Worm (Caenorhabditis elegans): Measurements from ENCODE around the gene oac-29.

oac-29 gene

DNA sequence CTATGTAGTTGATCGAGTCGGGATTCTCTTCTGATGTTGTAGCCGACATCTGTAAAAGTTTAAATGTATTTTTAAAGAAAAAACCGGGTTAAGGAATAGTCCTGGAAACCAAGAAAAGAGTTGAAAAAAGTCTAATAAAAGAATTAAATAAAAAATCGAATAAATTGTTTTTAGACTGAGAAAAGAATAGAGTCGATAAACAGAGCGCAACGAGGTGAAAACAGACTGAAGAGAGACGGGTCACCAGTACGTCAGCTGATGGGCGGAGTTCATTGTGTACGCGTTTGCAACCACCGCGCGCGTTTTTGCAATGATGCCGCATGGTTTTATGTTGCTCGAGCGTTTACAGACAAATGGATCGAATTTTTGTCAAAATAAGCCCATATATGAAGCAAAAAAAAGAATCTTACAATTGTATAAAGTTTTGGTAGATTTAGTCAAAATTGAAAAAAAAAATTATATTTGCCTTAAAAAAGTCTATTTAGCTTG is 4.2 kb downstream of the oac-29 start, which contains the start of gene atg-18:
Gene atg-18 (minus strand): TSS at position 51 of the 489 bp plus-strand sequence.
- TF ChIP-seq zip-11 (GFP tag; IDR thresholded peaks at IDR 0.05) (no peak), php-3 (GFP tag; IDR thresholded peaks at IDR 0.05) (0 out of 2 replicates have a peak, but pooled peaks have one; percentile 28), spr-1 (tag; optimal IDR thresholded peaks at IDR 0.05) (peak; percentile 11), F44E2.7 (GFP tag; IDR thresholded peaks at IDR 0.05) (no peak), set-16 (GFP tag; IDR thresholded peaks at IDR 0.05) (no peak), lsy-2 (tag; optimal IDR thresholded peaks at IDR 0.05) (no peak), nhr-77 (tag; optimal IDR thresholded peaks at IDR 0.05) (peak; percentile 43), attf-4 (tag; optimal IDR thresholded peaks at IDR 0.05) (no peak), nhr-6 (tag; optimal IDR thresholded peaks at IDR 0.05) (peak; percentile 67), nhr-11 (tag; optimal IDR thresholded peaks at IDR 0.05) (peak; percentile 67), T26A8.4 (GFP tag; IDR thresholded peaks at IDR 0.05) (no peak; the same call in 1 of the 2 replicates), madf-5 (GFP tag; IDR thresholded peaks at IDR 0.05) (no peak), R02D3.7 (tag; optimal IDR thresholded peaks at IDR 0.05) (no peak), pha-4 (GFP tag; IDR thresholded peaks at IDR 0.05) (no peak), pha-4 (tag; optimal IDR thresholded peaks at IDR 0.05) (peak; percentile 30), nhr-28 (tag; optimal IDR thresholded peaks at IDR 0.05) (peak; percentile 65), cey-2 (tag; optimal IDR thresholded peaks at IDR 0.05; ENCODE audit: borderline replicate concordance, insufficient read depth) (no peak), lim-7 (GFP tag; IDR thresholded peaks at IDR 0.05) (no peak), nhr-102 (tag; optimal IDR thresholded peaks at IDR 0.05) (peak; percentile 51), dmd-9 (GFP tag; IDR thresholded peaks at IDR 0.05) (no peak), mxl-2 (GFP tag; conservative IDR thresholded peaks at IDR 0.05) (no peak), nhr-10 (tag; optimal IDR thresholded peaks at IDR 0.05) (no peak), fos-1 (tag; optimal IDR thresholded peaks at IDR 0.05) (no peak), T20F7.1 (GFP tag; optimal IDR thresholded peaks at IDR 0.05) (peak; percentile 18), lin-39 (tag; optimal IDR thresholded peaks at IDR 0.05) (no peak), F37D6.2 (tag; optimal IDR thresholded peaks at IDR 0.05) (no peak), sdz-12 (GFP tag; optimal IDR thresholded peaks at IDR 0.05) (no peak), hmg-1.1 (GFP tag; IDR thresholded peaks at IDR 0.05) (peak; percentile 71), rbr-2 (tag; optimal IDR thresholded peaks at IDR 0.05) (peak; percentile 67), nhr-237 (tag; optimal IDR thresholded peaks at IDR 0.05) (no peak), zfp-3 (GFP tag; conservative IDR thresholded peaks at IDR 0.05) (no peak), mdl-1 (tag; optimal IDR thresholded peaks at IDR 0.05) (peak; percentile 17 to 57), Y5F2A.4 (GFP tag; optimal IDR thresholded peaks at IDR 0.05) (no peak), zag-1 (tag; optimal IDR thresholded peaks at IDR 0.05) (no peak), tra-1 (GFP tag; IDR thresholded peaks at IDR 0.05) (no peak), egl-27 (tag; optimal IDR thresholded peaks at IDR 0.05) (no peak), dpl-1 (GFP tag; optimal IDR thresholded peaks at IDR 0.05) (peak; percentile 30), dve-1 (tag; optimal IDR thresholded peaks at IDR 0.05; ENCODE audit: insufficient read depth) (peak; percentile 81), lin-15B (tag; optimal IDR thresholded peaks at IDR 0.05) (no peak), hlh-30 (tag; optimal IDR thresholded peaks at IDR 0.05; ENCODE audit: insufficient read depth) (peak; percentile 98), madf-9 (GFP tag; conservative IDR thresholded peaks at IDR 0.05) (peak; percentile 42; the same call in 1 of the 2 replicates), daf-16 (GFP tag; optimal IDR thresholded peaks at IDR 0.05) (peak in 1 of 2 experiments; percentile 64), daf-16 (tag; optimal IDR thresholded peaks at IDR 0.05) (peak; percentile 80), Y105C5A.15 (GFP tag; IDR thresholded peaks at IDR 0.05) (no peak), ZK337.2 (GFP tag; IDR thresholded peaks at IDR 0.05) (no peak), Y48G9A.11 (GFP tag; IDR thresholded peaks at IDR 0.05) (no peak), aha-1 (tag) (peak; percentile 93), tag-97 (GFP tag; IDR thresholded peaks at IDR 0.05) (no peak), gei-8 (GFP tag; optimal IDR thresholded peaks at IDR 0.05) (no peak), daf-8 (GFP tag; IDR thresholded peaks at IDR 0.05) (no peak), nhr-42 (GFP tag; IDR thresholded peaks at IDR 0.05) (peak; percentile 42; the same call in 1 of the 2 replicates), snpc-1.2 (GFP tag; IDR thresholded peaks at IDR 0.05) (no peak)
